Fruit fly (Drosophila melanogaster): ENCODE results near the gene betaTub85D.

- TF ChIP-seq kay (GFP tag; ENCODE audit: borderline replicate concordance) (no peak), CG7045 (GFP tag; optimal IDR thresholded peaks at IDR 0.05) (no peak), pad (GFP tag; optimal IDR thresholded peaks at IDR 0.05) (no peak), toe (GFP tag; optimal IDR thresholded peaks at IDR 0.05) (no peak), bab1 (GFP tag; optimal IDR thresholded peaks at IDR 0.05) (no peak), CG11617 (GFP tag; optimal IDR thresholded peaks at IDR 0.05) (no peak), cic (GFP tag; optimal IDR thresholded peaks at IDR 0.05) (no peak), Clk (GFP tag; optimal IDR thresholded peaks at IDR 0.05) (no peak), Mnt (GFP tag; optimal IDR thresholded peaks at IDR 0.05) (no peak), ovo (GFP tag; optimal IDR thresholded peaks at IDR 0.05) (no peak)
These were observed 23.7 kb upstream of the betaTub85D start for dm6 chr3R:9433774-9434173.

Measured in whole organism, adult.